Fruit fly (Drosophila melanogaster) whole organism, wandering third instar larva: ENCODE data around the gene CG10761.

ENCODE experiments used
- Abd-B ChIP-seq: fragments of >200 bp; optimal IDR thresholded peaks from 2 replicates; lab custom pipeline; 2017; ENCODE audit warnings: missing biosample characterization, missing genetic modification characterization
- CG32264 ChIP-seq: fragments of 200-800 bp; sonication (Bioruptor generic); optimal IDR thresholded peaks from 2 replicates; lab custom pipeline; 2016; ENCODE audit warnings: missing biosample characterization, missing genetic modification characterization
- CG9705 ChIP-seq: fragments of 200-800 bp; sonication (Bioruptor generic); optimal IDR thresholded peaks from 2 replicates; lab custom pipeline; 2018; ENCODE audit warnings: missing biosample characterization, mild to moderate bottlenecking, missing genetic modification characterization
- CrebA ChIP-seq: fragments of 200-800 bp; sonication (Bioruptor generic); optimal IDR thresholded peaks from 2 replicates; lab custom pipeline; 2016; ENCODE audit warnings: missing biosample characterization, mild to moderate bottlenecking, missing genetic modification characterization, borderline replicate concordance
- Dfd ChIP-seq: fragments of >200 bp; optimal IDR thresholded peaks from 2 replicates; lab custom pipeline; 2017; ENCODE audit warnings: missing biosample characterization, missing genetic modification characterization
- Dif ChIP-seq: fragments of 200-275, 200-300 bp; sonication (Bioruptor generic); optimal IDR thresholded peaks from 2 replicates; lab custom pipeline; 2018; ENCODE audit warnings: missing biosample characterization, missing genetic modification characterization; ENCODE audit not compliant: partially characterized antibody
- GATAd ChIP-seq: sonication (Bioruptor generic); optimal IDR thresholded peaks from 2 replicates; lab custom pipeline; 2016; ENCODE audit warnings: missing biosample characterization, missing genetic modification characterization
- HLH106 ChIP-seq: fragments of 200-800 bp; optimal IDR thresholded peaks from 3 replicates; lab custom pipeline; 2019; ENCODE audit warnings: missing biosample characterization, mild to moderate bottlenecking, missing genetic modification characterization, moderate library complexity
- Hnf4 ChIP-seq: fragments of 200-800 bp; sonication (Bioruptor generic); optimal IDR thresholded peaks from 2 replicates; lab custom pipeline; 2016; ENCODE audit warnings: missing biosample characterization, mild to moderate bottlenecking, missing genetic modification characterization
- Hr78 ChIP-seq: fragments of >200 bp; optimal IDR thresholded peaks from 2 replicates; lab custom pipeline; 2017; ENCODE audit warnings: missing biosample characterization, missing genetic modification characterization
- Hr83 ChIP-seq: fragments of 200-300 bp; sonication (Bioruptor generic); optimal IDR thresholded peaks from 2 replicates; lab custom pipeline; 2016; ENCODE audit warnings: missing biosample characterization, mild to moderate bottlenecking, missing genetic modification characterization, moderate library complexity; ENCODE audit not compliant: poor library complexity, severe bottlenecking
- Jra ChIP-seq: sonication (Bioruptor generic); optimal IDR thresholded peaks from 2 replicates; lab custom pipeline; 2016; ENCODE audit warnings: missing biosample characterization, missing genetic modification characterization
- Mio ChIP-seq: sonication (Bioruptor generic); optimal IDR thresholded peaks from 2 replicates; lab custom pipeline; 2016; ENCODE audit warnings: missing biosample characterization, missing genetic modification characterization
- Myc ChIP-seq: fragments of >200 bp; optimal IDR thresholded peaks from 2 replicates; lab custom pipeline; 2017
- N ChIP-seq: fragments of >200 bp; optimal IDR thresholded peaks from 2 replicates; lab custom pipeline; 2018; ENCODE audit warnings: missing biosample characterization, missing external identifiers, missing genetic modification characterization
- OdsH ChIP-seq: fragments of 200-800 bp; sonication (Bioruptor generic); optimal IDR thresholded peaks from 2 replicates; lab custom pipeline; 2016; ENCODE audit warnings: missing biosample characterization, mild to moderate bottlenecking, missing genetic modification characterization
- Rel ChIP-seq, 2 experiments: fragments of 200-800 bp; sonication (Bioruptor generic) in 1 of 2; optimal IDR thresholded peaks; 2 replicates in 1 of 2; 3 replicates in 1 of 2; lab custom pipeline; 2016 to 2019; ENCODE audit warnings: mild to moderate bottlenecking in 2 of 2, missing biosample characterization in 2 of 2, missing genetic modification characterization in 2 of 2, moderate library complexity in 1 of 2
- Sp1 ChIP-seq: fragments of 200-800 bp; sonication (Bioruptor generic); optimal IDR thresholded peaks from 3 replicates; lab custom pipeline; 2019; ENCODE audit warnings: missing biosample characterization, mild to moderate bottlenecking, missing genetic modification characterization, moderate library complexity
- Vsx2 ChIP-seq: fragments of 200-300, 225-300 bp; sonication (Bioruptor generic); optimal IDR thresholded peaks from 2 replicates; lab custom pipeline; 2018; ENCODE audit warnings: missing biosample characterization, missing genetic modification characterization; ENCODE audit not compliant: partially characterized antibody
- br ChIP-seq: fragments of 200-800 bp; sonication (Bioruptor generic); optimal IDR thresholded peaks from 2 replicates; lab custom pipeline; 2016; ENCODE audit warnings: missing biosample characterization, missing genetic modification characterization
- brk ChIP-seq: fragments of 200-800 bp; sonication (Bioruptor generic); optimal IDR thresholded peaks from 2 replicates; lab custom pipeline; 2016; ENCODE audit warnings: missing biosample characterization, mild to moderate bottlenecking, missing genetic modification characterization
- dl ChIP-seq, 2 experiments: fragments of 175-275, 200-275 bp in 1 of 2; fragments of 200-275 bp in 1 of 2; sonication (Bioruptor generic); optimal IDR thresholded peaks; lab custom pipeline; 2018; ENCODE audit warnings: mild to moderate bottlenecking in 2 of 2, missing biosample characterization in 2 of 2, missing genetic modification characterization in 2 of 2, moderate library complexity in 2 of 2; ENCODE audit not compliant: partially characterized antibody in 2 of 2, insufficient read depth in 1 of 2
- dmrt93B ChIP-seq: fragments of 200-800 bp; sonication (Bioruptor generic); optimal IDR thresholded peaks from 2 replicates; lab custom pipeline; 2018; ENCODE audit warnings: missing biosample characterization, mild to moderate bottlenecking, missing genetic modification characterization
- dsf ChIP-seq: sonication (Bioruptor generic); optimal IDR thresholded peaks from 2 replicates; lab custom pipeline; 2016; ENCODE audit warnings: missing biosample characterization, missing genetic modification characterization, borderline replicate concordance
- ey ChIP-seq: fragments of 200-800 bp; sonication (Bioruptor generic); optimal IDR thresholded peaks from 2 replicates; lab custom pipeline; 2016; ENCODE audit warnings: missing biosample characterization, missing genetic modification characterization
- foxo ChIP-seq, 2 experiments: fragments of 200-800 bp; sonication (Bioruptor generic); optimal IDR thresholded peaks; 2 replicates in 1 of 2; 3 replicates in 1 of 2; lab custom pipeline; 2016 to 2017; ENCODE audit warnings: missing biosample characterization in 2 of 2, missing genetic modification characterization in 2 of 2
- fru ChIP-seq: fragments of 200-800 bp; sonication (Bioruptor generic); optimal IDR thresholded peaks from 3 replicates; lab custom pipeline; 2016; ENCODE audit warnings: missing biosample characterization, mild to moderate bottlenecking, missing genetic modification characterization
- h ChIP-seq: fragments of 200-800 bp; sonication (Bioruptor generic); optimal IDR thresholded peaks from 3 replicates; lab custom pipeline; 2016; ENCODE audit warnings: missing biosample characterization, mild to moderate bottlenecking, missing genetic modification characterization
- jim ChIP-seq: fragments of 175-275, 200-325 bp; sonication (Bioruptor generic); optimal IDR thresholded peaks from 2 replicates; lab custom pipeline; 2016; ENCODE audit warnings: missing biosample characterization, mild to moderate bottlenecking, missing genetic modification characterization
- lola ChIP-seq: fragments of >200 bp; optimal IDR thresholded peaks from 2 replicates; lab custom pipeline; 2017; ENCODE audit warnings: missing biosample characterization, missing genetic modification characterization
- pan ChIP-seq: fragments of >200 bp; optimal IDR thresholded peaks from 2 replicates; lab custom pipeline; 2017
- psq ChIP-seq: fragments of 200-800 bp; sonication (Bioruptor generic); optimal IDR thresholded peaks from 3 replicates; lab custom pipeline; 2017; ENCODE audit warnings: missing biosample characterization, mild to moderate bottlenecking, missing genetic modification characterization, moderate library complexity
- rgr ChIP-seq: fragments of 200-800 bp; sonication (Bioruptor generic); optimal IDR thresholded peaks from 3 replicates; lab custom pipeline; 2016; ENCODE audit warnings: missing biosample characterization, mild to moderate bottlenecking, missing genetic modification characterization
- sage ChIP-seq: fragments of 200-800 bp; sonication (Bioruptor generic); optimal IDR thresholded peaks from 2 replicates; lab custom pipeline; 2016; ENCODE audit warnings: missing biosample characterization, mild to moderate bottlenecking, missing genetic modification characterization
- sv ChIP-seq: fragments of 200-800 bp; sonication (Bioruptor generic); optimal IDR thresholded peaks from 3 replicates; lab custom pipeline; 2016; ENCODE audit warnings: missing biosample characterization, missing genetic modification characterization
- tai ChIP-seq: sonication (Bioruptor generic); optimal IDR thresholded peaks from 2 replicates; lab custom pipeline; 2016; ENCODE audit warnings: missing biosample characterization, missing genetic modification characterization
- usp ChIP-seq: fragments of >200 bp; optimal IDR thresholded peaks from 2 replicates; lab custom pipeline; 2017; ENCODE audit warnings: missing biosample characterization, missing genetic modification characterization
- woc ChIP-seq: sonication (Bioruptor generic); optimal IDR thresholded peaks from 2 replicates; lab custom pipeline; 2016; ENCODE audit warnings: missing biosample characterization, mild to moderate bottlenecking, missing genetic modification characterization

Gene CG10761

DNA sequence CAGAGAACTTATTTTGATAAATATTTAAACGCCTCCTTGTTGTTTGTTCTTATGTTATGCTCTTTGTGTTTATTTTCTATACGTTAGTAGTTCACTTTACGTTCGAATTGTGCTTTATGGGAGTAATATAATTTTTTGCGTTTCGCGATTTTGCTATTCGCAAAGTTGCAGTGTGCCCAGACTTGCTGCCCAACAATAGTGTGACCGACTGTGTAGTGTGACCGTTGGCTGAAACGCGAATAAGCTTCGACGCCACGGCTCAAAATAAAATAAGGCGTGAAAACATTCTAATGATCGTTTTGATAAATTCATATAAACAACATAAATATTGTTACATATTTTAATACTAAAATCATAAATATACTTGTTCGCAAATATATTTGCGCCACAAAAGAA lies 20.5 kb downstream of the CG10761 start, which contains the start of gene Smox:
Smox (minus strand) TSS at position 213 of the 396 bp plus-strand sequence.
- TF ChIP-seq Rel (GFP tag; optimal IDR thresholded peaks at IDR 0.05; lab: Kevin White, UChicago) (no peak), Rel (tag; optimal IDR thresholded peaks at IDR 0.05; lab: Kevin White, UChicago) (no peak), HLH106 (tag; lab: Kevin White, UChicago) (no peak), ey (GFP tag; lab: Kevin White, UChicago) (no peak), sv (GFP tag; lab: Kevin White, UChicago) (no peak), Dfd (GFP tag; lab: Kevin White, UChicago) (no peak), tai (GFP tag; lab: Kevin White, UChicago) (no peak), N (GFP tag; lab: Kevin White, UChicago) (no peak), brk (GFP tag; lab: Kevin White, UChicago) (no peak), pan (lab: Kevin White, UChicago) (no peak), GATAd (no peak), psq (GFP tag; lab: Kevin White, UChicago) (no peak), woc (no peak), Myc (lab: Kevin White, UChicago) (no peak)
- TF ChIP-seq, all 38 proteins: peak for 0

- TF ChIP-seq Hr78 (GFP tag; lab: Kevin White, UChicago) (peak; percentile 49), pan (lab: Kevin White, UChicago) (no peak), foxo (GFP tag; optimal IDR thresholded peaks at IDR 0.05; lab: Kevin White, UChicago) (peak in 1 of 2 experiments; percentile 67), CrebA (no peak), sv (GFP tag; lab: Kevin White, UChicago) (no peak), usp (no peak), fru (peak; percentile 61), dsf (GFP tag; lab: Kevin White, UChicago) (no peak), Rel (GFP tag; optimal IDR thresholded peaks at IDR 0.05; lab: Kevin White, UChicago) (no peak), Rel (tag; optimal IDR thresholded peaks at IDR 0.05; lab: Kevin White, UChicago) (peak; percentile 34), br (GFP tag; lab: Kevin White, UChicago) (no peak), Vsx2 (GFP tag; lab: Kevin White, UChicago) (no peak), Jra (peak; percentile 25), ey (GFP tag; lab: Kevin White, UChicago) (peak; percentile 63), HLH106 (tag; lab: Kevin White, UChicago) (peak; percentile 38), CG32264 (GFP tag; lab: Kevin White, UChicago) (no peak), woc (peak; percentile 11), psq (GFP tag; lab: Kevin White, UChicago) (peak; percentile 29), Hnf4 (GFP tag; lab: Kevin White, UChicago) (peak; percentile 40), Myc (lab: Kevin White, UChicago) (no peak), jim (GFP tag; lab: Kevin White, UChicago) (no peak), OdsH (peak; percentile 47), Dif (peak; percentile 52), Sp1 (GFP tag; lab: Kevin White, UChicago) (peak; percentile 65), lola (GFP tag; lab: Kevin White, UChicago) (no peak), N (GFP tag; lab: Kevin White, UChicago) (peak; percentile 95), Dfd (GFP tag; lab: Kevin White, UChicago) (no peak), Mio (GFP tag; lab: Kevin White, UChicago) (no peak), Abd-B (GFP tag; lab: Kevin White, UChicago) (peak; percentile 63), GATAd (no peak), CG9705 (GFP tag; lab: Kevin White, UChicago) (peak; percentile 39), rgr (GFP tag; lab: Kevin White, UChicago) (peak; percentile 72), Hr83 (GFP tag; lab: Kevin White, UChicago) (peak; percentile 89), tai (GFP tag; lab: Kevin White, UChicago) (no peak), h (peak; percentile 67), brk (GFP tag; lab: Kevin White, UChicago) (no peak), sage (GFP tag; lab: Kevin White, UChicago) (peak; percentile 19), dmrt93B (no peak), dl (GFP tag; optimal IDR thresholded peaks at IDR 0.05; lab: Kevin White, UChicago; ENCODE audit: insufficient read depth in 1 of 2, partially characterized antibody in 2 of 2) (no peak)
- TF ChIP-seq, all 38 proteins: peak for 20
These were observed 21.1 kb downstream of the CG10761 start for dm6 chrX:8141353-8142066.
